Fruit fly (Drosophila melanogaster) whole organism, embryonic: ENCODE measurements around the gene CG3198.

Experiments used
- ATbp ChIP-seq: fragments of 200-800 bp; sonication (Bioruptor generic); optimal IDR thresholded peaks from 2 replicates; lab custom pipeline; 2017; ENCODE audit warnings: missing biosample characterization, mild to moderate bottlenecking, missing genetic modification characterization, missing genetic modification reagents
- Asciz ChIP-seq: fragments of 200-800 bp; sonication (Bioruptor generic); optimal IDR thresholded peaks from 2 replicates; lab custom pipeline; 2017; ENCODE audit warnings: missing biosample characterization, mild to moderate bottlenecking, missing genetic modification characterization, missing genetic modification reagents
- Atf6 ChIP-seq: fragments of 200-800 bp; sonication (Bioruptor generic); IDR thresholded peaks from 2 replicates; pipeline ENCODE4 v1.3.6; 2022; ENCODE audit warnings: missing biosample characterization, missing genetic modification characterization
- CG10267 ChIP-seq: fragments of 200-800 bp; sonication (Bioruptor generic); optimal IDR thresholded peaks from 2 replicates; lab custom pipeline; 2018; ENCODE audit warnings: missing biosample characterization, mild to moderate bottlenecking, missing genetic modification characterization, moderate library complexity
- CG11504 ChIP-seq: fragments of 200-800 bp; sonication (Bioruptor generic); optimal IDR thresholded peaks from 3 replicates; lab custom pipeline; 2019; ENCODE audit warnings: missing biosample characterization, mild to moderate bottlenecking, missing genetic modification characterization, moderate library complexity
- CG12104 ChIP-seq: fragments of 200-800 bp; sonication (Bioruptor generic); optimal IDR thresholded peaks from 3 replicates; lab custom pipeline; 2016; ENCODE audit warnings: missing biosample characterization, missing genetic modification characterization
- CG12236 ChIP-seq: fragments of 200-800 bp; sonication (Bioruptor generic); optimal IDR thresholded peaks from 2 replicates; lab custom pipeline; 2016; ENCODE audit warnings: missing biosample characterization, missing genetic modification characterization
- CG13424 ChIP-seq: fragments of 200-800 bp; sonication (Bioruptor generic); optimal IDR thresholded peaks from 2 replicates; lab custom pipeline; 2019; ENCODE audit warnings: missing biosample characterization, mild to moderate bottlenecking, missing genetic modification characterization, moderate library complexity
- CG15479 ChIP-seq: fragments of 200-800 bp; sonication (Bioruptor generic); optimal IDR thresholded peaks from 3 replicates; lab custom pipeline; 2019; ENCODE audit warnings: missing biosample characterization, mild to moderate bottlenecking, missing genetic modification characterization, moderate library complexity
- CG1647 ChIP-seq: fragments of 200-800 bp; sonication (Bioruptor generic); optimal IDR thresholded peaks from 3 replicates; lab custom pipeline; 2016; ENCODE audit warnings: missing biosample characterization, missing genetic modification characterization
- CG17186 ChIP-seq: fragments of 200-800 bp; sonication (Bioruptor generic); optimal IDR thresholded peaks from 3 replicates; lab custom pipeline; 2017; ENCODE audit warnings: missing biosample characterization, missing genetic modification reagents, missing genetic modification characterization
- CG1832 ChIP-seq: fragments of 200-800 bp; sonication (Bioruptor generic); optimal IDR thresholded peaks from 2 replicates; lab custom pipeline; 2017; ENCODE audit warnings: missing biosample characterization, mild to moderate bottlenecking, missing genetic modification characterization, inconsistent platforms
- CG2116 ChIP-seq: fragments of 200-800 bp; sonication (Bioruptor generic); optimal IDR thresholded peaks from 3 replicates; lab custom pipeline; 2018; ENCODE audit warnings: missing biosample characterization, mild to moderate bottlenecking, missing genetic modification characterization
- CG3065 ChIP-seq: fragments of 200-800 bp; sonication (Bioruptor generic); optimal IDR thresholded peaks from 2 replicates; lab custom pipeline; 2016; ENCODE audit warnings: missing biosample characterization, missing genetic modification characterization
- CG43689 ChIP-seq: fragments of 200-800 bp; sonication (Bioruptor generic); IDR thresholded peaks from 2 replicates; pipeline ENCODE4 v1.3.6; 2022; ENCODE audit warnings: missing biosample characterization, missing genetic modification characterization
- CG4404 ChIP-seq: fragments of 200-800 bp; sonication (Bioruptor generic); IDR thresholded peaks from 2 replicates; pipeline ENCODE4 v1.3.6; 2022; ENCODE audit warnings: missing biosample characterization, missing genetic modification characterization
- CG7839 ChIP-seq: fragments of 200-800 bp; sonication (Bioruptor generic); optimal IDR thresholded peaks from 3 replicates; lab custom pipeline; 2018; ENCODE audit warnings: missing biosample characterization, mild to moderate bottlenecking, missing genetic modification characterization, moderate library complexity
- CG8281 ChIP-seq: fragments of 200-800 bp; sonication (Bioruptor generic); optimal IDR thresholded peaks from 2 replicates; lab custom pipeline; 2018; ENCODE audit warnings: missing biosample characterization, mild to moderate bottlenecking, missing genetic modification characterization, moderate library complexity
- CG8359 ChIP-seq: fragments of 200-800 bp; sonication (Bioruptor generic); optimal IDR thresholded peaks from 2 replicates; lab custom pipeline; 2017; ENCODE audit warnings: missing biosample characterization, mild to moderate bottlenecking, missing genetic modification characterization, borderline replicate concordance
- CG8478 ChIP-seq: fragments of >200 bp; optimal IDR thresholded peaks from 2 replicates; lab custom pipeline; 2018
- D19A ChIP-seq: fragments of 200-800 bp; optimal IDR thresholded peaks from 3 replicates; lab custom pipeline; 2019; ENCODE audit warnings: missing biosample characterization, mild to moderate bottlenecking, missing genetic modification characterization, moderate library complexity
- D19B ChIP-seq: fragments of 200-800 bp; sonication (Bioruptor generic); optimal IDR thresholded peaks from 2 replicates; lab custom pipeline; 2017; ENCODE audit warnings: missing biosample characterization, mild to moderate bottlenecking, missing genetic modification characterization
- Kr ChIP-seq: fragments of 200-800 bp; sonication (Bioruptor generic); optimal IDR thresholded peaks from 2 replicates; lab custom pipeline; 2017; ENCODE audit warnings: missing biosample characterization, mild to moderate bottlenecking, missing genetic modification characterization
- MBD-R2 ChIP-seq: fragments of 200-800 bp; sonication (Bioruptor generic); IDR thresholded peaks from 2 replicates; pipeline ENCODE4 v1.3.6; 2022; ENCODE audit warnings: missing biosample characterization, missing genetic modification characterization
- MTF-1 ChIP-seq: fragments of 200-800 bp; sonication (Bioruptor generic); optimal IDR thresholded peaks from 2 replicates; lab custom pipeline; 2018; ENCODE audit warnings: missing biosample characterization, mild to moderate bottlenecking, missing genetic modification characterization, borderline replicate concordance
- Optix ChIP-seq: fragments of 200-800 bp; sonication (Bioruptor generic); IDR thresholded peaks from 3 replicates; pipeline ENCODE4 v1.3.6; 2022; ENCODE audit warnings: missing biosample characterization, missing genetic modification characterization
- PHDP ChIP-seq: fragments of 200-800 bp; sonication (Bioruptor generic); optimal IDR thresholded peaks from 3 replicates; lab custom pipeline; 2018; ENCODE audit warnings: missing biosample characterization, mild to moderate bottlenecking, missing genetic modification characterization, moderate library complexity
- Rfx ChIP-seq: fragments of 200-800 bp; sonication (Bioruptor generic); IDR thresholded peaks from 2 replicates; pipeline ENCODE4 v1.3.6; 2022; ENCODE audit warnings: missing biosample characterization, missing genetic modification characterization
- Side ChIP-seq: fragments of 200-800 bp; sonication (Bioruptor generic); optimal IDR thresholded peaks from 2 replicates; lab custom pipeline; 2016; ENCODE audit warnings: missing biosample characterization, missing genetic modification characterization
- Sry-β ChIP-seq: fragments of 200-800 bp; sonication (Bioruptor generic); optimal IDR thresholded peaks from 2 replicates; lab custom pipeline; 2018; ENCODE audit warnings: missing biosample characterization, mild to moderate bottlenecking, missing genetic modification characterization, moderate library complexity
- Xrp1 ChIP-seq: fragments of 200-800 bp; sonication (Bioruptor generic); IDR thresholded peaks from 2 replicates; pipeline ENCODE4 v1.3.6; 2022; ENCODE audit warnings: missing biosample characterization, missing genetic modification characterization
- YL-1 ChIP-seq: fragments of 200-800 bp; sonication (Bioruptor generic); optimal IDR thresholded peaks from 3 replicates; lab custom pipeline; 2017; ENCODE audit warnings: missing biosample characterization, mild to moderate bottlenecking, missing genetic modification characterization
- al ChIP-seq: fragments of 200-800 bp; sonication (Bioruptor generic); IDR thresholded peaks from 2 replicates; pipeline ENCODE4 v1.3.6; 2022; ENCODE audit warnings: missing biosample characterization, missing genetic modification characterization
- aop ChIP-seq: fragments of 200-800 bp; sonication (Bioruptor generic); IDR thresholded peaks from 2 replicates; pipeline ENCODE4 v1.3.6; 2022; ENCODE audit warnings: missing biosample characterization, missing genetic modification characterization
- ash1 ChIP-seq: fragments of 200-800 bp; sonication (Bioruptor generic); optimal IDR thresholded peaks from 2 replicates; lab custom pipeline; 2018; ENCODE audit warnings: missing biosample characterization, mild to moderate bottlenecking, missing genetic modification characterization
- br ChIP-seq: fragments of >200 bp; optimal IDR thresholded peaks from 2 replicates; lab custom pipeline; 2017
- btn ChIP-seq: fragments of 200-800 bp; sonication (Bioruptor generic); optimal IDR thresholded peaks from 2 replicates; lab custom pipeline; 2016; ENCODE audit warnings: missing biosample characterization, missing genetic modification characterization
- ci ChIP-seq: fragments of 200-800 bp; sonication (Bioruptor generic); IDR thresholded peaks from 3 replicates; pipeline ENCODE4 v1.3.6; 2022; ENCODE audit warnings: missing biosample characterization, missing genetic modification characterization
- crp ChIP-seq, 2 experiments: fragments of 200-800 bp; sonication (Bioruptor generic); optimal IDR thresholded peaks; 2 replicates in 1 of 2; 3 replicates in 1 of 2; lab custom pipeline; 2017; ENCODE audit warnings: missing biosample characterization in 2 of 2, missing genetic modification characterization in 2 of 2, mild to moderate bottlenecking in 1 of 2, moderate library complexity in 1 of 2
- dm ChIP-seq: fragments of 200-800 bp; sonication (Bioruptor generic); optimal IDR thresholded peaks from 3 replicates; lab custom pipeline; 2016; ENCODE audit warnings: missing biosample characterization, missing genetic modification characterization
- gce ChIP-seq: fragments of 200-800 bp; sonication (Bioruptor generic); IDR thresholded peaks from 3 replicates; pipeline ENCODE4 v1.3.6; 2022; ENCODE audit warnings: missing biosample characterization, missing genetic modification characterization
- gsb-n ChIP-seq: fragments of 200-800 bp; sonication (Bioruptor generic); optimal IDR thresholded peaks from 3 replicates; lab custom pipeline; 2018; ENCODE audit warnings: missing biosample characterization, mild to moderate bottlenecking, missing genetic modification characterization
- lilli ChIP-seq: fragments of 200-800 bp; sonication (Bioruptor generic); optimal IDR thresholded peaks from 3 replicates; lab custom pipeline; 2016; ENCODE audit warnings: missing biosample characterization, missing genetic modification characterization
- lola ChIP-seq, 3 experiments: fragments of >200 bp in 2 of 3; fragments of 200-800 bp in 1 of 3; sonication (Bioruptor generic) in 1 of 3; optimal IDR thresholded peaks; 2 replicates each; lab custom pipeline; 2017 to 2019; ENCODE audit warnings: missing biosample characterization in 3 of 3, missing genetic modification characterization in 3 of 3, mild to moderate bottlenecking in 1 of 3, moderate library complexity in 1 of 3
- sima ChIP-seq: fragments of 200-800 bp; sonication (Bioruptor generic); optimal IDR thresholded peaks from 2 replicates; lab custom pipeline; 2016; ENCODE audit warnings: missing biosample characterization, missing genetic modification characterization
- sisA ChIP-seq: fragments of 200-800 bp; sonication (Bioruptor generic); IDR thresholded peaks from 2 replicates; pipeline ENCODE4 v1.3.6; 2022; ENCODE audit warnings: missing biosample characterization, missing genetic modification characterization
- sqz ChIP-seq: fragments of 200-800 bp; sonication (Bioruptor generic); optimal IDR thresholded peaks from 3 replicates; lab custom pipeline; 2018; ENCODE audit warnings: missing biosample characterization, mild to moderate bottlenecking, missing genetic modification characterization
- tgo ChIP-seq: fragments of 200-800 bp; sonication (Bioruptor generic); IDR thresholded peaks from 3 replicates; pipeline ENCODE4 v1.3.6; 2022; ENCODE audit warnings: missing biosample characterization, missing genetic modification characterization
- tll ChIP-seq, 2 experiments: fragments of 200-800 bp in 1 of 2; fragments of >200 bp in 1 of 2; sonication (Bioruptor generic) in 1 of 2; optimal IDR thresholded peaks; 2 replicates each; lab custom pipeline; 2017 to 2019; ENCODE audit warnings: missing biosample characterization in 2 of 2, missing genetic modification characterization in 2 of 2, mild to moderate bottlenecking in 1 of 2, moderate library complexity in 1 of 2
- twi ChIP-seq: fragments of 200-800 bp; optimal IDR thresholded peaks from 2 replicates; lab custom pipeline; 2019; ENCODE audit warnings: missing biosample characterization, mild to moderate bottlenecking, missing genetic modification characterization, moderate library complexity
- z ChIP-seq: fragments of 200-800 bp; sonication (Bioruptor generic); IDR thresholded peaks from 3 replicates; pipeline ENCODE4 v1.3.6; 2022; ENCODE audit warnings: missing biosample characterization, missing genetic modification characterization

Gene CG3198

dm6 chrX:6694105-6694788, 20.5 kb upstream of the CG3198 start (continued):
- TF ChIP-seq CG13424 (tag; lab: Kevin White, UChicago) (no peak), lola (GFP tag; optimal IDR thresholded peaks at IDR 0.05; lab: Kevin White, UChicago) (no peak), MTF-1 (no peak), Side (GFP tag; lab: Kevin White, UChicago) (no peak), D19A (tag; lab: Kevin White, UChicago) (no peak), CG8478 (peak; percentile 84), Optix (GFP tag; lab: Robert Waterston, UW) (no peak), sisA (GFP tag; lab: Robert Waterston, UW) (no peak), crp (GFP tag; optimal IDR thresholded peaks at IDR 0.05; lab: Kevin White, UChicago) (no peak), br (lab: Kevin White, UChicago) (no peak), lilli (GFP tag; lab: Kevin White, UChicago) (no peak), Xrp1 (GFP tag; lab: Robert Waterston, UW) (no peak), ash1 (no peak), CG1647 (no peak), al (GFP tag; lab: Robert Waterston, UW) (no peak), CG1832 (peak; percentile 34), CG8359 (GFP tag; lab: Kevin White, UChicago) (no peak), CG10267 (tag; lab: Kevin White, UChicago) (no peak), CG8281 (tag; lab: Kevin White, UChicago) (no peak), sima (no peak), gsb-n (no peak), Atf6 (GFP tag; lab: Robert Waterston, UW) (no peak), btn (GFP tag; lab: Kevin White, UChicago) (no peak), Asciz (GFP tag; lab: Kevin White, UChicago) (no peak), PHDP (tag; lab: Kevin White, UChicago) (no peak), CG11504 (tag; lab: Kevin White, UChicago) (no peak), CG7839 (tag; lab: Kevin White, UChicago) (no peak), CG17186 (GFP tag; lab: Kevin White, UChicago) (peak; percentile 22), ATbp (GFP tag; lab: Kevin White, UChicago) (no peak), sqz (GFP tag; lab: Kevin White, UChicago) (no peak), CG43689 (GFP tag; lab: Robert Waterston, UW) (no peak), twi (tag; lab: Kevin White, UChicago) (no peak), CG15479 (GFP tag; lab: Kevin White, UChicago) (peak; percentile 63), D19B (no peak), CG12236 (GFP tag; lab: Kevin White, UChicago) (no peak), z (GFP tag; lab: Robert Waterston, UW) (no peak), dm (GFP tag; lab: Kevin White, UChicago) (peak; percentile 26), tll (GFP tag; optimal IDR thresholded peaks at IDR 0.05; lab: Kevin White, UChicago) (no peak), ci (GFP tag; lab: Robert Waterston, UW) (no peak), CG3065 (no peak), YL-1 (GFP tag; lab: Kevin White, UChicago) (peak; percentile 80), tgo (GFP tag; lab: Robert Waterston, UW) (no peak), CG4404 (no peak), aop (no peak), Kr (GFP tag; lab: Kevin White, UChicago) (peak; percentile 42), CG12104 (GFP tag; lab: Kevin White, UChicago) (no peak), MBD-R2 (GFP tag; lab: Robert Waterston, UW) (peak; percentile 49; the same call in 1 of the 2 replicates), Sry-β (GFP tag; lab: Kevin White, UChicago) (no peak), gce (no peak), CG2116 (GFP tag; lab: Kevin White, UChicago) (no peak), Rfx (GFP tag; lab: Robert Waterston, UW) (no peak)
